Worm (Caenorhabditis elegans): ENCODE measurements around the gene C35B1.7.
"Not testable (repeated sequence)": the region's sequence is repeated elsewhere in the genome, so short reads cannot be mapped to it uniquely, and the experiment has no call there.

The C35B1.7 gene

DNA sequence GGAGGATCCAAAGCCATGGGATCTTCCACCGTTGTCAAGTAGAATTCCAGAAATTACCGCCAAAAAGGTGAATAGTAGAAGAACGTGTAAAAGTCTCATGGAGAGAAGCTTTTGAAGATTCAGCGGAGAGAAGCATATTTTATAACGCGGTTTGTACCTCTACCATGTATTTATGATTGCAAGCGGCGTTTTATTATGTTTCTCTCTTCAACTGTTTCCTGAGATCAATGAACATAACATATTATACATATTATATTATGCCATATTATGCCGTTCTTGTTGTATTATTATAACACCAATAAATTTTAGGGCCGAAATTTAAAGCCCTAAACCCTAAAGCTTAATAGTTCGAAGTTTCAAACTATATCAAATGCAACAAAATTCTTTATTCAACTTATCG is 31.4 kb downstream of the C35B1.7 start, which contains the start of gene F49F1.18:
Gene F49F1.18, minus strand, starts transcription at position 101 of the 400 bp plus-strand sequence.
- TF ChIP-seq lin-13 (GFP tag; optimal IDR thresholded peaks at IDR 0.05) (no peak), nhr-76 (tag; optimal IDR thresholded peaks at IDR 0.05) (no peak), mdt-29 (GFP tag; IDR thresholded peaks at IDR 0.05) (no peak), nhr-11 (tag; optimal IDR thresholded peaks at IDR 0.05) (no peak), attf-4 (tag; optimal IDR thresholded peaks at IDR 0.05) (no peak), mes-2 (tag; optimal IDR thresholded peaks at IDR 0.05; ENCODE audit: poor library complexity, severe bottlenecking) (no peak), hlh-30 (tag; optimal IDR thresholded peaks at IDR 0.05; ENCODE audit: insufficient read depth) (no peak), mdl-1 (tag; optimal IDR thresholded peaks at IDR 0.05) (no peak), F44E2.7 (GFP tag; IDR thresholded peaks at IDR 0.05) (no peak), spr-1 (tag; optimal IDR thresholded peaks at IDR 0.05) (no peak), R02D3.7 (tag; optimal IDR thresholded peaks at IDR 0.05) (no peak), ZK337.2 (GFP tag; IDR thresholded peaks at IDR 0.05) (no peak), zip-11 (GFP tag; IDR thresholded peaks at IDR 0.05) (no peak), jun-1 (tag; optimal IDR thresholded peaks at IDR 0.05) (no peak), daf-19 (GFP tag; conservative IDR thresholded peaks at IDR 0.05) (no peak), ama-1 (optimal IDR thresholded peaks at IDR 0.05) (no peak)

- TF ChIP-seq arid-1 (GFP tag; conservative IDR thresholded peaks at IDR 0.05) (no peak), lin-13 (GFP tag; optimal IDR thresholded peaks at IDR 0.05) (no peak), mdt-29 (GFP tag; IDR thresholded peaks at IDR 0.05) (no peak), fkh-10 (GFP tag; optimal IDR thresholded peaks at IDR 0.05) (no peak), nhr-28 (tag; optimal IDR thresholded peaks at IDR 0.05) (no peak), Y5F2A.4 (GFP tag; optimal IDR thresholded peaks at IDR 0.05) (no peak), saeg-2 (GFP tag; IDR thresholded peaks at IDR 0.05) (no peak), zfp-2 (tag; optimal IDR thresholded peaks at IDR 0.05) (no peak)
Measured at ce11 chrIV:4141311-4141710, 32.4 kb downstream of the C35B1.7 start, which contains the start of gene F49F1.11. F49F1.11 (minus strand) TSS chrIV:4141411.

DNA sequence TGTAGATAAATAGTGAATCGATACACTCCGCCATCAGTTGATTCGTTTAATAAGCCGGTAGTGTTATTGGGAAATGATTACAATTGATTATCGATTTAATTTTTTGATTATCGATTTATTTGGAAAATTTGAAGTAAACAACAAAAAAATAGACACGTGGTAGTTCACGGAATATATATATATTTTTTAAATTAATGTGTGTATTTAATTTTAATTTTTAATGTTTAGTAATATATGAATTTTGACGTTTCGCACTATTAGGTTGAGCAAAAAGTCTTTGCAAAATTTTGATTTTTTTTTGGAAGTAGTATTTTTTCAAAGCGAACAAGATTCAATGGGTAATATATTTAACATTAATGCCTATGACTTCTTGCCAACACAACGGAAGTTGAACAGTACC is 34.1 kb downstream of the C35B1.7 start, which contains the start of gene F49F1.12:
Gene F49F1.12, minus strand, starts transcription at position 101 of the 400 bp plus-strand sequence.
- not testable (repeated sequence) for TF ChIP-seq ztf-11 (tag; optimal IDR thresholded peaks at IDR 0.05); hmg-1.1 (GFP tag; IDR thresholded peaks at IDR 0.05); unc-130 (GFP tag; optimal IDR thresholded peaks at IDR 0.05)

ce11 chrIV:4144784-4145183 is 35.9 kb downstream of the C35B1.7 start, which contains the start of gene R07C12.3:
R07C12.3 (plus strand) TSS chrIV:4145084.
- TF ChIP-seq unc-62 (GFP tag; optimal IDR thresholded peaks at IDR 0.05 in 1 of 2) (peak in 1 of 2 experiments; percentile 36), unc-62 (tag; optimal IDR thresholded peaks at IDR 0.05) (no peak), ceh-28 (tag; optimal IDR thresholded peaks at IDR 0.05) (no peak), nhr-41 (GFP tag; IDR thresholded peaks at IDR 0.05) (no peak)

- TF ChIP-seq php-3 (GFP tag; IDR thresholded peaks at IDR 0.05): peak; percentile 62; the same call in 1 of the 2 replicates
- no peak for TF ChIP-seq mep-1 (tag; optimal IDR thresholded peaks at IDR 0.05)
- peak; percentile 41 for TF ChIP-seq hlh-11 (tag; optimal IDR thresholded peaks at IDR 0.05)
- TF ChIP-seq dmd-6 (GFP tag; IDR thresholded peaks at IDR 0.05): peak; percentile 70
- peak; percentile 76 for TF ChIP-seq nhr-28 (tag; optimal IDR thresholded peaks at IDR 0.05)
- TF ChIP-seq nhr-77 (tag; optimal IDR thresholded peaks at IDR 0.05): peak; percentile 75
- peak; percentile 40 for TF ChIP-seq dve-1 (tag; optimal IDR thresholded peaks at IDR 0.05; ENCODE audit: insufficient read depth)
- TF ChIP-seq pqm-1 (tag; optimal IDR thresholded peaks at IDR 0.05): peak; percentile 93
- no peak for TF ChIP-seq skn-1 (tag; optimal IDR thresholded peaks at IDR 0.05)
Measured at ce11 chrIV:4147891-4148290, 39.0 kb downstream of the C35B1.7 start.
